Fruit fly (Drosophila melanogaster): ENCODE data around the gene rn.

The rn gene

DNA sequence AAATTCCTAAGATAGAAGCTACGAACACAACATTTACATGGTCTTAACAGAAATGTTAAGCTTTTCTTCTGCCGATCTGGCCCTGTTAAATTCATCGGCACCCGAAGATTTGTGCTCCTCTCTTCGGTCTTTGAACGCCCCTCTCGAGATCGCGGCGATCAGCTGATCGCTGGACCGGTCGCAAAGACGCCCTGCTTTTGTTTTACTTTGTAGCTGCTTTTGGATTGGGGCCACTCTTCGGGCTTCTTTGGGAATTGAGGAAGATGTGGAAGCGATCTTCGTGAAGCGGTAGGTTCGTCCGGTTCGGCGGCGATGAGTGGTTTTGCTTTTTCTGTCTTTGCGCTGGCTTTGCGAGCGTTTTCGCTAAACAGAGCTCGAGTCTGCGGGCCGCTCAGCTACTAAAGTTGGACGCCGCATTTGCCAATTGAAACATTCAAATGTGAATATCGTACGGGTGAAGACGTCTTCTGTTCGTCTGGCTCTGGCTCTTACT is 85.4 kb downstream of the rn start, which contains the start of gene thw:
Gene thw, plus strand, starts transcription at position 443 of the 493 bp plus-strand sequence.
- TF ChIP-seq brk (GFP tag; optimal IDR thresholded peaks at IDR 0.05): no peak
- TF ChIP-seq pan (optimal IDR thresholded peaks at IDR 0.05): no peak
- TF ChIP-seq tai (GFP tag; optimal IDR thresholded peaks at IDR 0.05): no peak
- no peak for TF ChIP-seq Dfd (GFP tag; optimal IDR thresholded peaks at IDR 0.05)
- no peak for TF ChIP-seq Vsx2 (GFP tag; optimal IDR thresholded peaks at IDR 0.05; ENCODE audit: partially characterized antibody)
- no peak for TF ChIP-seq CG32264 (GFP tag; optimal IDR thresholded peaks at IDR 0.05)
- TF ChIP-seq dl (GFP tag; optimal IDR thresholded peaks at IDR 0.05; ENCODE audit: insufficient read depth in 1 of 2, partially characterized antibody in 2 of 2): no peak
- TF ChIP-seq psq (GFP tag; optimal IDR thresholded peaks at IDR 0.05): no peak
- no peak for TF ChIP-seq dsf (GFP tag; optimal IDR thresholded peaks at IDR 0.05; ENCODE audit: borderline replicate concordance)
